Worm (Caenorhabditis elegans) whole organism, L3 larva: ENCODE measurements around the gene sdz-23.

Experiments
- elt-1 ChIP-seq: fragments of 150-350 bp; optimal IDR thresholded peaks from 2 replicates; lab custom pipeline; 2014; ENCODE audit warnings: missing biosample characterization, missing genetic modification characterization
- nhr-237 ChIP-seq: fragments of 150-350 bp; optimal IDR thresholded peaks from 2 replicates; lab custom pipeline; 2014; ENCODE audit warnings: missing biosample characterization, missing genetic modification characterization
- snpc-4 ChIP-seq: fragments of 150-350 bp; optimal IDR thresholded peaks from 2 replicates; lab custom pipeline; 2014; ENCODE audit warnings: missing biosample characterization, missing genetic modification characterization

DNA sequence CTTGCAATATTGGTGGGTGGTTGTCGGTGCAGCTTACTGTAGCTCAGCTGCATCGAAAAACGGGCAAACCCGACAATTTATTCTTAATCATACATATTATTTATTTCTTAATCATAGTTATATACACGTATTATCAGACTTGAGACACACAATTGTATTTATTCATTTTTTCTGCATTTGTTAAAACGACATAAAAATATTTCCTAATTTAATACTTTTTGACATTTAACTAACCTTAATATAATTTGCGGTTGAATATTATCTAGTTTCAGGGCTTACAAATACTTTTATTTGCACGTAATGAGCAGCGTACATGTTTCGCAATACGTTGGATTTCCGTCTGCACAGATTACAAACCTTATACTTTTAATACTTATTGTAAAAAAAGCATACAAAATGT is 41.0 kb upstream of the sdz-23 start, which contains the start of gene str-138:
- TF ChIP-seq elt-1 (tag; lab: Kevin White, UChicago), result no peak
- TF ChIP-seq snpc-4 (tag; lab: Kevin White, UChicago), result no peak
- TF ChIP-seq nhr-237, result no peak
